Fruit fly (Drosophila melanogaster) whole organism, embryonic: ENCODE measurements around the gene Adgf-C.

ENCODE experiments used
- Abd-B ChIP-seq: fragments of 200-800 bp; sonication (Bioruptor generic); optimal IDR thresholded peaks from 2 replicates; lab custom pipeline; 2018; ENCODE audit warnings: missing biosample characterization, mild to moderate bottlenecking, missing genetic modification characterization, moderate library complexity
- Atf6 ChIP-seq: fragments of 200-800 bp; sonication (Bioruptor generic); IDR thresholded peaks from 2 replicates; pipeline ENCODE4 v1.3.6; 2022; ENCODE audit warnings: missing biosample characterization, missing genetic modification characterization
- BtbVII ChIP-seq: fragments of 200-800 bp; sonication (Bioruptor generic); optimal IDR thresholded peaks from 3 replicates; lab custom pipeline; 2017; ENCODE audit warnings: missing biosample characterization, mild to moderate bottlenecking, missing genetic modification characterization
- CG11504 ChIP-seq: fragments of 200-800 bp; sonication (Bioruptor generic); optimal IDR thresholded peaks from 3 replicates; lab custom pipeline; 2019; ENCODE audit warnings: missing biosample characterization, mild to moderate bottlenecking, missing genetic modification characterization, moderate library complexity
- CG12071 ChIP-seq: fragments of 200-800 bp; sonication (Bioruptor generic); optimal IDR thresholded peaks from 3 replicates; lab custom pipeline; 2018; ENCODE audit warnings: missing biosample characterization, mild to moderate bottlenecking, missing genetic modification characterization
- CG12769 ChIP-seq: fragments of 200-800 bp; sonication (Bioruptor generic); optimal IDR thresholded peaks from 2 replicates; lab custom pipeline; 2019; ENCODE audit warnings: missing biosample characterization, mild to moderate bottlenecking, missing genetic modification characterization, moderate library complexity
- CG12942 ChIP-seq: fragments of 200-800 bp; sonication (Bioruptor generic); optimal IDR thresholded peaks from 3 replicates; lab custom pipeline; 2016; ENCODE audit warnings: missing biosample characterization, missing genetic modification characterization
- CG13123 ChIP-seq: fragments of 200-800 bp; sonication (Bioruptor generic); optimal IDR thresholded peaks from 2 replicates; lab custom pipeline; 2016; ENCODE audit warnings: missing biosample characterization, missing genetic modification characterization
- CG13424 ChIP-seq: fragments of 200-800 bp; sonication (Bioruptor generic); optimal IDR thresholded peaks from 2 replicates; lab custom pipeline; 2019; ENCODE audit warnings: missing biosample characterization, mild to moderate bottlenecking, missing genetic modification characterization, moderate library complexity
- CG14441 ChIP-seq: fragments of 200-800 bp; sonication (Bioruptor generic); IDR thresholded peaks from 2 replicates; pipeline ENCODE4 v1.3.6; 2022; ENCODE audit warnings: missing biosample characterization, missing genetic modification characterization
- CG16815 ChIP-seq: fragments of 200-800 bp; sonication (Bioruptor generic); optimal IDR thresholded peaks from 3 replicates; lab custom pipeline; 2017; ENCODE audit warnings: missing biosample characterization, mild to moderate bottlenecking, missing genetic modification characterization
- CG17385 ChIP-seq: fragments of 200-800 bp; sonication (Bioruptor generic); optimal IDR thresholded peaks from 3 replicates; lab custom pipeline; 2018; ENCODE audit warnings: missing biosample characterization, mild to moderate bottlenecking, missing genetic modification characterization
- CG18476 ChIP-seq: fragments of 200-800 bp; sonication (Bioruptor generic); optimal IDR thresholded peaks from 2 replicates; lab custom pipeline; 2016; ENCODE audit warnings: missing biosample characterization, mild to moderate bottlenecking, missing genetic modification characterization
- CG2678 ChIP-seq: fragments of 200-800 bp; sonication (Bioruptor generic); optimal IDR thresholded peaks from 3 replicates; lab custom pipeline; 2019; ENCODE audit warnings: missing biosample characterization, mild to moderate bottlenecking, missing genetic modification characterization, moderate library complexity
- CG32532 ChIP-seq: fragments of 200-800 bp; sonication (Bioruptor generic); IDR thresholded peaks from 2 replicates; pipeline ENCODE4 v1.3.6; 2022; ENCODE audit warnings: missing biosample characterization, missing genetic modification characterization
- CG34422 ChIP-seq: fragments of 200-800 bp; sonication (Bioruptor generic); IDR thresholded peaks from 3 replicates; pipeline ENCODE4 v1.3.6; 2022; ENCODE audit warnings: missing biosample characterization, missing genetic modification characterization
- CG4360 ChIP-seq: fragments of 200-800 bp; sonication (Bioruptor generic); IDR thresholded peaks from 2 replicates; pipeline ENCODE4 v1.3.6; 2022; ENCODE audit warnings: missing biosample characterization, missing genetic modification characterization
- CG5180 ChIP-seq: fragments of 200-800 bp; sonication (Bioruptor generic); optimal IDR thresholded peaks from 3 replicates; lab custom pipeline; 2017; ENCODE audit warnings: missing biosample characterization, missing genetic modification characterization, mild to moderate bottlenecking, moderate library complexity, missing genetic modification reagents
- CG7357 ChIP-seq: fragments of 200-800 bp; sonication (Bioruptor generic); IDR thresholded peaks from 3 replicates; pipeline ENCODE4 v1.3.6; 2022; ENCODE audit warnings: missing biosample characterization, missing genetic modification characterization
- CG7963 ChIP-seq: fragments of 200-800 bp; sonication (Bioruptor generic); IDR thresholded peaks from 3 replicates; pipeline ENCODE4 v1.3.6; 2022; ENCODE audit warnings: missing biosample characterization, missing genetic modification characterization; ENCODE audit not compliant: partially characterized antibody
- CG8388 ChIP-seq: fragments of 200-800 bp; sonication (Bioruptor generic); optimal IDR thresholded peaks from 2 replicates; lab custom pipeline; 2019; ENCODE audit warnings: missing biosample characterization, mild to moderate bottlenecking, missing genetic modification characterization, moderate library complexity
- CG8944 ChIP-seq: fragments of 200-800 bp; sonication (Bioruptor generic); optimal IDR thresholded peaks from 3 replicates; lab custom pipeline; 2016; ENCODE audit warnings: missing biosample characterization, missing genetic modification characterization
- CTCF ChIP-seq: fragments of 200-800 bp; sonication (Bioruptor generic); optimal IDR thresholded peaks from 2 replicates; lab custom pipeline; 2017; ENCODE audit warnings: missing biosample characterization, mild to moderate bottlenecking, missing genetic modification characterization, moderate library complexity
- CkIIα-i1 ChIP-seq: fragments of 200-800 bp; sonication (Bioruptor generic); IDR thresholded peaks from 2 replicates; pipeline ENCODE4 v1.3.6; 2022; ENCODE audit warnings: missing biosample characterization, missing genetic modification characterization
- Fer3 ChIP-seq: fragments of 200-800 bp; sonication (Bioruptor generic); optimal IDR thresholded peaks from 2 replicates; lab custom pipeline; 2018; ENCODE audit warnings: missing biosample characterization, mild to moderate bottlenecking, missing genetic modification characterization, moderate library complexity
- H15 ChIP-seq: fragments of 200-800 bp; sonication (Bioruptor generic); IDR thresholded peaks from 3 replicates; pipeline ENCODE4 v1.3.6; 2022; ENCODE audit warnings: missing biosample characterization, missing genetic modification characterization
- Hr39 ChIP-seq: fragments of >200 bp; optimal IDR thresholded peaks from 2 replicates; lab custom pipeline; 2017
- Hr51 ChIP-seq, 2 experiments: fragments of 200-800 bp; sonication (Bioruptor generic); optimal IDR thresholded peaks; 2 replicates in 1 of 2; 3 replicates in 1 of 2; lab custom pipeline; 2016 to 2018; ENCODE audit warnings: missing biosample characterization in 2 of 2, missing genetic modification characterization in 2 of 2, mild to moderate bottlenecking in 1 of 2, moderate library complexity in 1 of 2
- Lhr ChIP-seq: fragments of 200-800 bp; sonication (Bioruptor generic); optimal IDR thresholded peaks from 3 replicates; lab custom pipeline; 2017; ENCODE audit warnings: mild to moderate bottlenecking, missing biosample characterization, missing genetic modification reagents, missing genetic modification characterization
- NC2α ChIP-seq: fragments of 200-800 bp; sonication (Bioruptor generic); optimal IDR thresholded peaks from 2 replicates; lab custom pipeline; 2016; ENCODE audit warnings: missing biosample characterization, missing genetic modification characterization
- Neu2 ChIP-seq: fragments of 200-800 bp; sonication (Bioruptor generic); optimal IDR thresholded peaks from 3 replicates; lab custom pipeline; 2016; ENCODE audit warnings: missing biosample characterization, missing genetic modification characterization, borderline replicate concordance
- Six4 ChIP-seq: fragments of 200-800 bp; sonication (Bioruptor generic); optimal IDR thresholded peaks from 2 replicates; lab custom pipeline; 2016; ENCODE audit warnings: missing biosample characterization, missing genetic modification characterization
- Sry-β ChIP-seq: fragments of 200-800 bp; sonication (Bioruptor generic); optimal IDR thresholded peaks from 2 replicates; lab custom pipeline; 2018; ENCODE audit warnings: missing biosample characterization, mild to moderate bottlenecking, missing genetic modification characterization, moderate library complexity
- bowl ChIP-seq: fragments of 200-800 bp; sonication (Bioruptor generic); IDR thresholded peaks from 2 replicates; pipeline ENCODE4 v1.3.6; 2022; ENCODE audit warnings: missing biosample characterization, missing genetic modification characterization
- chif ChIP-seq, 2 experiments: fragments of 200-800 bp; sonication (Bioruptor generic); optimal IDR thresholded peaks; 3 replicates each; lab custom pipeline; 2016; ENCODE audit warnings: missing biosample characterization in 2 of 2, missing genetic modification characterization in 2 of 2
- ems ChIP-seq: fragments of 200-800 bp; sonication (Bioruptor generic); optimal IDR thresholded peaks from 3 replicates; lab custom pipeline; 2016; ENCODE audit warnings: missing biosample characterization, missing genetic modification characterization
- fd102C ChIP-seq: fragments of 200-800 bp; sonication (Bioruptor generic); optimal IDR thresholded peaks from 2 replicates; lab custom pipeline; 2018; ENCODE audit warnings: missing biosample characterization, mild to moderate bottlenecking, missing genetic modification characterization, moderate library complexity
- hb ChIP-seq: fragments of 200-800 bp; sonication (Bioruptor generic); IDR thresholded peaks from 3 replicates; pipeline ENCODE4 v1.3.6; 2022; ENCODE audit warnings: missing biosample characterization, missing genetic modification characterization; ENCODE audit not compliant: partially characterized antibody
- knrl ChIP-seq: fragments of 200-800 bp; sonication (Bioruptor generic); IDR thresholded peaks from 3 replicates; pipeline ENCODE4 v1.3.6; 2022; ENCODE audit warnings: missing biosample characterization, missing genetic modification characterization; ENCODE audit not compliant: partially characterized antibody
- lola ChIP-seq, 3 experiments: fragments of >200 bp in 2 of 3; fragments of 200-800 bp in 1 of 3; sonication (Bioruptor generic) in 1 of 3; optimal IDR thresholded peaks; 2 replicates each; lab custom pipeline; 2017 to 2019; ENCODE audit warnings: missing biosample characterization in 3 of 3, missing genetic modification characterization in 3 of 3, mild to moderate bottlenecking in 1 of 3, moderate library complexity in 1 of 3
- mam ChIP-seq: fragments of 200-800 bp; sonication (Bioruptor generic); optimal IDR thresholded peaks from 3 replicates; lab custom pipeline; 2016; ENCODE audit warnings: missing biosample characterization, missing genetic modification characterization
- nerfin-2 ChIP-seq: fragments of 200-800 bp; sonication (Bioruptor generic); IDR thresholded peaks from 2 replicates; pipeline ENCODE4 v1.3.6; 2022; ENCODE audit warnings: missing biosample characterization, missing genetic modification characterization; ENCODE audit not compliant: partially characterized antibody
- pfk ChIP-seq: fragments of 200-800 bp; sonication (Bioruptor generic); optimal IDR thresholded peaks from 2 replicates; lab custom pipeline; 2018; ENCODE audit warnings: missing biosample characterization, mild to moderate bottlenecking, missing genetic modification characterization, moderate library complexity
- sim ChIP-seq: fragments of 200-800 bp; sonication (Bioruptor generic); IDR thresholded peaks from 2 replicates; pipeline ENCODE4 v1.3.6; 2022; ENCODE audit warnings: missing biosample characterization, missing genetic modification characterization
- sima ChIP-seq: fragments of 200-800 bp; sonication (Bioruptor generic); optimal IDR thresholded peaks from 2 replicates; lab custom pipeline; 2016; ENCODE audit warnings: missing biosample characterization, missing genetic modification characterization
- sqz ChIP-seq: fragments of 200-800 bp; sonication (Bioruptor generic); optimal IDR thresholded peaks from 3 replicates; lab custom pipeline; 2018; ENCODE audit warnings: missing biosample characterization, mild to moderate bottlenecking, missing genetic modification characterization
- sr ChIP-seq: fragments of 200-800 bp; sonication (Bioruptor generic); IDR thresholded peaks from 3 replicates; pipeline ENCODE4 v1.3.6; 2022; ENCODE audit warnings: missing biosample characterization, missing genetic modification characterization
- tll ChIP-seq, 2 experiments: fragments of 200-800 bp in 1 of 2; fragments of >200 bp in 1 of 2; sonication (Bioruptor generic) in 1 of 2; optimal IDR thresholded peaks; 2 replicates each; lab custom pipeline; 2017 to 2019; ENCODE audit warnings: missing biosample characterization in 2 of 2, missing genetic modification characterization in 2 of 2, mild to moderate bottlenecking in 1 of 2, moderate library complexity in 1 of 2

Gene Adgf-C

DNA sequence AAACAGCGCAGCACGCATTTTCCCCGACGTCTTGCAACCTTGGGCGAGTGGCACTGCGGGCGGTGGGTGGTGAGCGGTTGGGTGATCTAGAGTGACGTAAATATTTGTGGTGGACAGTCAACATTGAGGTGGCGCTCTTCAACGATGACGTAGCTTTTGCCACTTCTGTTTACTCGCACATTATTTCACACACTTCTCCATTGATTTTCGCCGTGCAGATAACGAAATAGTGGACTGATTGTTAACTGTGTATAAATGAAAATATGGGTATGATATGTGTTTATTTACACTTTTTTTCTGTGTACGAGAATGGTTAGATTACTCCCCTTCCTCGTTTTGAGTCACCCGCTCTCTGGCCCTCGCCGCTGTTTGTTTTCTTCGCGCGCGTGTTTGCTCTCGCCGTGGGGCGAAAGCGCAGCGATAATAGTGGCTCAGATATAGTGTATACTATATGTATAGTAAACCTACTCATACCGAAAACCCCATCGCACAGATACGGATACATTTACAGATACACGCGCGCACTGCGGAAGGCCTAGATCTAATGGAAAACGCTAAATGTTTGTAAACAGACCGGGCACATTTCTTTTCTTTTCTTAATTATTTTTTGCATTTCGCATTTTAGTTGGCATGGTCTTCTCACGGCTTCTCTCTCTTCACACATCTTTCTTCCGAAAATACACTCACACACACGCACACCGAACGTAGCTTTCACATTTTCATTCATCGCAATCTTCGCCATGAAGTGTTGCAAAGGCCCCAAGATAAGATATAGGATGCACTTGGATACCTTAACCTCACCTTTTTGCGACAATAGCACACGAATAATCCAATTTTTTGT lies 20.0 kb upstream of the Adgf-C start, which contains the start of gene omd (continued):
- TF ChIP-seq sr (GFP tag; lab: Robert Waterston, UW) (no peak; the same call in 2 of the 3 replicates), BtbVII (peak; percentile 95), CG16815 (no peak), ems (GFP tag; lab: Kevin White, UChicago) (peak; percentile 26), CG13123 (GFP tag; lab: Kevin White, UChicago) (peak; percentile 33), Fer3 (tag; lab: Kevin White, UChicago) (no peak), CG17385 (peak; percentile 61), CkIIα-i1 (GFP tag; lab: Robert Waterston, UW) (no peak), CG5180 (GFP tag; lab: Kevin White, UChicago) (no peak), H15 (GFP tag; lab: Robert Waterston, UW) (0 out of 3 replicates have a peak, but pooled peaks have one; percentile 23), Hr39 (no peak), CG34422 (GFP tag; lab: Robert Waterston, UW) (peak; percentile 48; the same call in 1 of the 3 replicates), CG32532 (GFP tag; lab: Robert Waterston, UW) (peak; percentile 43), sim (GFP tag; lab: Robert Waterston, UW) (no peak), sqz (no peak), CG4360 (GFP tag; lab: Robert Waterston, UW) (peak; percentile 62), fd102C (GFP tag; lab: Kevin White, UChicago) (peak; percentile 41), CTCF (GFP tag; lab: Kevin White, UChicago) (peak; percentile 36), Six4 (GFP tag; lab: Kevin White, UChicago) (no peak), CG12071 (GFP tag; lab: Kevin White, UChicago) (no peak), CG14441 (GFP tag; lab: Robert Waterston, UW) (peak; percentile 59; the same call in 1 of the 2 replicates), Lhr (GFP tag; lab: Kevin White, UChicago) (no peak), hb (GFP tag; lab: Robert Waterston, UW) (no peak), bowl (GFP tag; lab: Robert Waterston, UW) (no peak), Sry-β (GFP tag; lab: Kevin White, UChicago) (peak; percentile 32), CG8944 (peak; percentile 69), Abd-B (GFP tag; lab: Kevin White, UChicago) (no peak), lola (GFP tag; optimal IDR thresholded peaks at IDR 0.05; lab: Kevin White, UChicago) (peak in 1 of 3 experiments; percentile 55), CG18476 (GFP tag; lab: Kevin White, UChicago) (peak; percentile 5), CG2678 (tag; lab: Kevin White, UChicago) (no peak), Hr51 (GFP tag; optimal IDR thresholded peaks at IDR 0.05; lab: Kevin White, UChicago) (peak in 1 of 2 experiments; percentile 69), CG12769 (tag; lab: Kevin White, UChicago) (no peak), NC2α (GFP tag; lab: Kevin White, UChicago) (no peak), mam (GFP tag; lab: Kevin White, UChicago) (no peak), tll (GFP tag; optimal IDR thresholded peaks at IDR 0.05; lab: Kevin White, UChicago) (no peak), Neu2 (GFP tag; lab: Kevin White, UChicago) (no peak), chif (GFP tag; optimal IDR thresholded peaks at IDR 0.05; lab: Kevin White, UChicago) (peak; percentile 38 to 40), CG11504 (tag; lab: Kevin White, UChicago) (no peak), Atf6 (GFP tag; lab: Robert Waterston, UW) (peak; percentile 80), sima (GFP tag; lab: Kevin White, UChicago) (peak; percentile 3), nerfin-2 (GFP tag; lab: Robert Waterston, UW) (no peak), CG12942 (GFP tag; lab: Kevin White, UChicago) (peak; percentile 44), knrl (GFP tag; lab: Robert Waterston, UW) (no peak), pfk (GFP tag; lab: Kevin White, UChicago) (peak; percentile 27), CG7963 (GFP tag; lab: Robert Waterston, UW) (no peak), CG8388 (GFP tag; lab: Kevin White, UChicago) (peak; percentile 16), CG7357 (GFP tag; lab: Robert Waterston, UW) (no peak), CG13424 (peak; percentile 55)
